Fruit fly (Drosophila melanogaster) whole organism, adult: ENCODE results near the gene nero.

Experiments used
- kay ChIP-seq: fragments of 200-800 bp; sonication (Bioruptor generic); peaks from one replicate; lab custom pipeline; 2016; ENCODE audit warnings: missing biosample characterization, missing genetic modification characterization, borderline replicate concordance
- tj ChIP-seq: fragments of 200-800 bp; sonication (Bioruptor generic); optimal IDR thresholded peaks from 3 replicates; lab custom pipeline; 2017; ENCODE audit warnings: missing biosample characterization, mild to moderate bottlenecking, missing genetic modification characterization, moderate library complexity

DNA sequence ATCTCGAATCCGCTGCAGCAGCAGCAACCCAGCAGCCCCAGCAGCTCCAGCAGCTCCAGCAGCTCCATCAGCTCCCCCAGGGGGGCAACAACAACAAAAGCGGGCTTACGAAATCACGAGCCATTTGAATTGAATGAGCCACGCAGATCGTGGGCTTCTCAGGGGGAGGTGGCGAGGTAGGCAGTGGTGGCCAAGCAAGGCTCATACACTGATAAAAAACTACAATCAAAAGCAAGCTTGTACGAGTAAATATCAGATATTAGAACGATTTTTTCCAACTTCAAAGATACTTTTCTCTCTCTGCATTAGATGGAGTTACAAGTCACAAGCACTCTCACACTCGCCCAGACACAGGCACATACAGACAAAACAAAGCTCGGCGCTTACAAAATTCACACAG, 38.2 kb downstream of the nero start:
- TF ChIP-seq kay (GFP tag; lab: Kevin White, UChicago) = no peak
- no peak for TF ChIP-seq tj (GFP tag; lab: Kevin White, UChicago)
